Worm (Caenorhabditis elegans) whole organism, L4 larva: ENCODE data around the gene acp-3.

ENCODE experiments used
- Y5F2A.4 ChIP-seq: fragments of 200-800 bp; sonication (Bioruptor generic); optimal IDR thresholded peaks from 2 replicates; lab custom pipeline; 2018; ENCODE audit warnings: mild to moderate bottlenecking, missing genetic modification characterization, missing compliant biosample characterization
- ama-1 ChIP-seq: fragments of 150-350 bp; optimal IDR thresholded peaks from 2 replicates; lab custom pipeline; 2014; ENCODE audit warnings: inconsistent platforms, mixed read lengths
- fkh-10 ChIP-seq: fragments of 150-350 bp; optimal IDR thresholded peaks from 2 replicates; lab custom pipeline; 2014; ENCODE audit warnings: missing biosample characterization, missing genetic modification reagents, missing genetic modification characterization
- jun-1 ChIP-seq: fragments of 150-350 bp; optimal IDR thresholded peaks from 2 replicates; lab custom pipeline; 2014; ENCODE audit warnings: missing biosample characterization, missing genetic modification reagents, missing genetic modification characterization
- lsy-2 ChIP-seq, 2 experiments: fragments of 150-350 bp in 1 of 2; sonication (generic microtip) in 1 of 2; optimal IDR thresholded peaks; 2 replicates each; lab custom pipeline; 2014 to 2017; ENCODE audit warnings: missing biosample characterization in 2 of 2, missing genetic modification characterization in 2 of 2
- mdl-1 ChIP-seq, 2 experiments: fragments of 150-350 bp in 1 of 2; sonication (generic microtip) in 1 of 2; optimal IDR thresholded peaks; 2 replicates each; lab custom pipeline; 2014 to 2017; ENCODE audit warnings: missing biosample characterization in 2 of 2, missing genetic modification characterization in 2 of 2
- mdt-29 ChIP-seq: fragments of 200-800 bp; sonication (Bioruptor generic); IDR thresholded peaks from 2 replicates; pipeline ENCODE4 v1.3.6; 2022; ENCODE audit warnings: missing genetic modification reagents, missing genetic modification characterization, missing compliant biosample characterization
- nhr-11 ChIP-seq: fragments of 150-350 bp; optimal IDR thresholded peaks from 2 replicates; lab custom pipeline; 2014; ENCODE audit warnings: missing biosample characterization, missing genetic modification characterization
- nhr-25 ChIP-seq: sonication (generic microtip); optimal IDR thresholded peaks from 2 replicates; lab custom pipeline; 2017; ENCODE audit warnings: missing genetic modification characterization, mild to moderate bottlenecking, missing compliant biosample characterization, antibody characterized with exemption, moderate library complexity, borderline replicate concordance; ENCODE audit not compliant: insufficient read depth
- nhr-42 ChIP-seq: fragments of 200-800 bp; sonication (Bioruptor generic); IDR thresholded peaks from 2 replicates; pipeline ENCODE4 v1.3.6; 2022; ENCODE audit warnings: missing genetic modification characterization, missing compliant biosample characterization
- nhr-76 ChIP-seq: fragments of 150-350 bp; optimal IDR thresholded peaks from 2 replicates; lab custom pipeline; 2014; ENCODE audit warnings: missing biosample characterization, missing genetic modification characterization
- nhr-77 ChIP-seq: fragments of 150-350 bp; optimal IDR thresholded peaks from 2 replicates; lab custom pipeline; 2014; ENCODE audit warnings: missing biosample characterization, missing genetic modification characterization
- snpc-1.2 ChIP-seq: fragments of 200-800 bp; sonication (Bioruptor generic); IDR thresholded peaks from 2 replicates; pipeline ENCODE4 v1.3.6; 2022; ENCODE audit warnings: missing genetic modification reagents, missing genetic modification characterization, missing compliant biosample characterization
- ztf-11 ChIP-seq: fragments of 150-350 bp; optimal IDR thresholded peaks from 2 replicates; lab custom pipeline; 2014; ENCODE audit warnings: missing biosample characterization, missing genetic modification characterization

ce11 chrII:8441519-8441918, 4.6 kb upstream of the acp-3 start:
- no peak for TF ChIP-seq nhr-76
- TF ChIP-seq nhr-77 (tag; lab: Kevin White, UChicago), result no peak
- TF ChIP-seq ztf-11, result no peak
- TF ChIP-seq snpc-1.2 (GFP tag; lab: Robert Waterston, UW), result peak; percentile 85
- TF ChIP-seq lsy-2 (tag; optimal IDR thresholded peaks at IDR 0.05; lab: Kevin White, UChicago), result peak in 1 of 2 experiments; percentile 32
- TF ChIP-seq mdl-1 (tag; optimal IDR thresholded peaks at IDR 0.05; lab: Kevin White, UChicago), result no peak
- no peak for TF ChIP-seq fkh-10
- peak; percentile 42 for TF ChIP-seq ama-1 (lab: Kevin White, UChicago)
- peak; percentile 82; the same call in 1 of the 2 replicates for TF ChIP-seq nhr-42 (GFP tag; lab: Robert Waterston, UW)
- TF ChIP-seq nhr-25 (tag; lab: Kevin White, UChicago), result peak; percentile 9
- peak; percentile 69; the same call in 1 of the 2 replicates for TF ChIP-seq mdt-29 (GFP tag; lab: Robert Waterston, UW)
- TF ChIP-seq nhr-11 (tag; lab: Kevin White, UChicago), result no peak
- peak; percentile 88 for TF ChIP-seq Y5F2A.4
- no peak for TF ChIP-seq jun-1 (tag; lab: Kevin White, UChicago)
